Fruit fly (Drosophila melanogaster): ENCODE measurements around the gene gnu.
A peak's percentile ranks its signal among the peaks of the same experiment; 100 is the strongest.

The gnu gene

DNA sequence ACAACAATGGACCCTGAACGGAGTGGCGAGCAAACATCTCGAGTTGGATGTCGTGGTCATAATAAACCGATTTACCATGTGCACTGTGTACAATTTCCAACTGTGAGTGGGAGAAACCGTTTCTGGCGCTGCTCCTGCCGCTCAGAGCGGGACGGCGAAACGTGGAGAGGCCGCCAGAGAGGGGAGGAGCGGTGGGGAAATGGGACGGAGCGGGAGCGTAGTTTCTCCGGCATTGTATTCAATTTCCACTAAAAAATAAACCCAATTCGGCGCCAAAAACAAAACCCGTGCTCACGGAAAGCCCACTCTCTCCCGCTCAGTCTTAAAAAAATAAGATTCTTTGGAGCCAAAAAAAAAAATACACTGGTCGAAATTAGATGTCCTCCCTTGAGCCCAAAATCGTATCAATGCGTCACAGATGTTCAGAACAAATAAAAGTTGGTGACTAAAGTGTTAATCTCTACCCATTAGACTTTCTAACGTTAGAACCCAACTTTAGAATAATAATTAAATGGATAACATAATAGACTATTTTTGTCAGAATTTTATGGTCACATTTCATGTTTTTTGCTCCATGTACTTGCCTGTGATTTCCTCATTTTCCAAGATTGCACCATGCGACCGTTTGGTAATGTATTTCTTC lies 43.1 kb downstream of the gnu start (continued):
- TF ChIP-seq Meics (GFP tag; optimal IDR thresholded peaks at IDR 0.05) (peak; percentile 63), ssp (GFP tag; IDR thresholded peaks at IDR 0.05) (0 out of 2 replicates have a peak, but pooled peaks have one; percentile 34), CG7357 (GFP tag; IDR thresholded peaks at IDR 0.05) (no peak; the same call in 2 of the 3 replicates), fru (optimal IDR thresholded peaks at IDR 0.05) (no peak), CG30431 (GFP tag; optimal IDR thresholded peaks at IDR 0.05) (peak; percentile 65), NFAT (GFP tag; IDR thresholded peaks at IDR 0.05) (no peak; the same call in 1 of the 2 replicates), ash1 (GFP tag; optimal IDR thresholded peaks at IDR 0.05) (no peak), hth (optimal IDR thresholded peaks at IDR 0.05) (no peak), tap (tag; optimal IDR thresholded peaks at IDR 0.05) (peak; percentile 9), Dll (GFP tag; IDR thresholded peaks at IDR 0.05; ENCODE audit: partially characterized antibody) (no peak; the same call in 3 of the 4 replicates), Fer2 (tag; optimal IDR thresholded peaks at IDR 0.05) (peak; percentile 7), sens (GFP tag) (peak; percentile 96), toy (GFP tag; IDR thresholded peaks at IDR 0.05) (no peak), usp (GFP tag; optimal IDR thresholded peaks at IDR 0.05) (no peak), row (GFP tag; IDR thresholded peaks at IDR 0.05) (peak; percentile 88), CG8944 (GFP tag; optimal IDR thresholded peaks at IDR 0.05) (peak; percentile 28), CG11723 (GFP tag; optimal IDR thresholded peaks at IDR 0.05) (peak; percentile 30), Sox102F (GFP tag; optimal IDR thresholded peaks at IDR 0.05) (peak; percentile 81), CG4820 (GFP tag; optimal IDR thresholded peaks at IDR 0.05) (peak; percentile 49), CG31388 (GFP tag; optimal IDR thresholded peaks at IDR 0.05) (no peak), dm (GFP tag; optimal IDR thresholded peaks at IDR 0.05) (peak; percentile 34), Mad (GFP tag; optimal IDR thresholded peaks at IDR 0.05) (peak; percentile 28), psq (GFP tag; optimal IDR thresholded peaks at IDR 0.05) (no peak), lmd (GFP tag; IDR thresholded peaks at IDR 0.05) (peak; percentile 64; the same call in 1 of the 2 replicates), Eip74EF (GFP tag; optimal IDR thresholded peaks at IDR 0.05) (peak in 1 of 2 experiments; percentile 55), CTCF (GFP tag; optimal IDR thresholded peaks at IDR 0.05) (no peak), Dek (tag; optimal IDR thresholded peaks at IDR 0.05) (peak; percentile 56), hbn (GFP tag; IDR thresholded peaks at IDR 0.05; ENCODE audit: partially characterized antibody) (peak; percentile 40), CG34376 (GFP tag; optimal IDR thresholded peaks at IDR 0.05) (no peak), CG7839 (tag; optimal IDR thresholded peaks at IDR 0.05) (peak; percentile 76), bsh (GFP tag; optimal IDR thresholded peaks at IDR 0.05) (peak in 1 of 2 experiments; percentile 83), Trl (optimal IDR thresholded peaks at IDR 0.05) (peak; percentile 90 to 98), Trl (GFP tag; optimal IDR thresholded peaks at IDR 0.05) (peak; percentile 45), bigmax (GFP tag; optimal IDR thresholded peaks at IDR 0.05) (peak; percentile 39), CG6683 (GFP tag; optimal IDR thresholded peaks at IDR 0.05) (peak; percentile 42), bcd (GFP tag; optimal IDR thresholded peaks at IDR 0.05) (peak; percentile 67), ind (GFP tag; optimal IDR thresholded peaks at IDR 0.05) (peak; percentile 69), org-1 (GFP tag; optimal IDR thresholded peaks at IDR 0.05) (no peak), Hr78 (GFP tag; optimal IDR thresholded peaks at IDR 0.05) (no peak), bowl (GFP tag; IDR thresholded peaks at IDR 0.05) (no peak), HLH3B (GFP tag; IDR thresholded peaks at IDR 0.05) (peak; percentile 65), CG10462 (GFP tag; optimal IDR thresholded peaks at IDR 0.05) (peak; percentile 46), Hmr (GFP tag; optimal IDR thresholded peaks at IDR 0.05) (peak; percentile 72), CG11398 (GFP tag; optimal IDR thresholded peaks at IDR 0.05) (no peak), Nf-YA (GFP tag; IDR thresholded peaks at IDR 0.05) (no peak), CG17186 (GFP tag; optimal IDR thresholded peaks at IDR 0.05) (no peak), CG4617 (GFP tag; optimal IDR thresholded peaks at IDR 0.05; ENCODE audit: borderline replicate concordance) (peak; percentile 10), Rfx (GFP tag; IDR thresholded peaks at IDR 0.05) (peak; percentile 62), knrl (GFP tag; IDR thresholded peaks at IDR 0.05; ENCODE audit: partially characterized antibody) (no peak), NC2α (GFP tag; optimal IDR thresholded peaks at IDR 0.05) (no peak), CG15514 (GFP tag; optimal IDR thresholded peaks at IDR 0.05) (peak; percentile 36)

Measured in whole organism, embryonic.